Worm (Caenorhabditis elegans) whole organism, early embryonic: ENCODE data around the gene oac-21.

Experiments used
- aly-1 ChIP-seq: sonication (generic microtip); optimal IDR thresholded peaks from 2 replicates; lab custom pipeline; 2016; ENCODE audit warnings: missing genetic modification characterization, missing compliant biosample characterization
- ama-1 ChIP-seq: fragments of 150-350 bp; optimal IDR thresholded peaks from 2 replicates; lab custom pipeline; 2014
- hmbx-1 ChIP-seq: sonication (generic microtip); optimal IDR thresholded peaks from 2 replicates; lab custom pipeline; 2016; ENCODE audit warnings: mild to moderate bottlenecking, missing genetic modification characterization, missing compliant biosample characterization
- pes-1 ChIP-seq: fragments of 200-800 bp; sonication (Bioruptor generic); IDR thresholded peaks from 2 replicates; pipeline ENCODE4 v1.3.6; 2022; ENCODE audit warnings: missing genetic modification reagents, missing genetic modification characterization, missing compliant biosample characterization
- sea-1 ChIP-seq: fragments of 200-800 bp; sonication (Bioruptor generic); conservative IDR thresholded peaks from 2 replicates; pipeline ENCODE4 v1.3.6; 2022; ENCODE audit warnings: missing genetic modification characterization, missing compliant biosample characterization

ce11 chrIV:3867252-3867651 is 21.8 kb upstream of the oac-21 start, which contains the start of gene F37C4.4:
- TF ChIP-seq aly-1 (tag; lab: Kevin White, UChicago) (no peak), ama-1 (lab: Kevin White, UChicago) (no peak), hmbx-1 (tag; lab: Kevin White, UChicago) (no peak), sea-1 (GFP tag; lab: Robert Waterston, UW) (no peak), pes-1 (no peak)
